Fruit fly (Drosophila melanogaster): ENCODE data around the gene CG31550.

DNA sequence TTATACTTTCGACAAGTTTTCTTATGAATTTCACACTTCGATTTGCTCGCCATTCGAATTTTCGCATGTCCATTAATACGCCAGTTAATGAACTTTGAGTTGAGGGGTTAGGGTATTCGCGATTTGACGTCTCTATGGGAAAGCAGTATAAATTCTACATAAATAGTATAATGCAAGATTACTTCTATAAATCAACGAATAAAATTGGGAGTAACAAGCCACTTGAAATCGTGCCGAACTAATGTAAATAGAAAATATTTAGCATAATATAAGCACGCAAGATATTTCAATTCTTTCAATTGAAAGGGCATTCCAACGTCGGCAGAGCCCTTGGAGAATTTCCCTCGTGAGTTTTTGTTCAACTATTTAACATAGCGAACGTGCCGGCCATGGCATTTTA, 35.2 kb downstream of the CG31550 start:
- TF ChIP-seq sisA (GFP tag; IDR thresholded peaks at IDR 0.05) (no peak), onecut (GFP tag; IDR thresholded peaks at IDR 0.05) (no peak)

Measured in whole organism, embryonic.